Fruit fly (Drosophila melanogaster) whole organism, embryonic: ENCODE results near the gene Frmd5.

Source experiments
- BEAF-32 ChIP-seq: fragments of 200-800 bp; sonication (Bioruptor generic); optimal IDR thresholded peaks from 3 replicates; lab custom pipeline; 2017; ENCODE audit warnings: missing biosample characterization, missing genetic modification characterization, mild to moderate bottlenecking, moderate library complexity, missing genetic modification reagents
- CG10267 ChIP-seq: fragments of 200-800 bp; sonication (Bioruptor generic); optimal IDR thresholded peaks from 2 replicates; lab custom pipeline; 2018; ENCODE audit warnings: missing biosample characterization, mild to moderate bottlenecking, missing genetic modification characterization, moderate library complexity
- CG10979 ChIP-seq: fragments of 200-800 bp; sonication (Bioruptor generic); optimal IDR thresholded peaks from 2 replicates; lab custom pipeline; 2018; ENCODE audit warnings: missing biosample characterization, mild to moderate bottlenecking, missing genetic modification characterization, moderate library complexity
- CG11504 ChIP-seq: fragments of 200-800 bp; sonication (Bioruptor generic); optimal IDR thresholded peaks from 3 replicates; lab custom pipeline; 2019; ENCODE audit warnings: missing biosample characterization, mild to moderate bottlenecking, missing genetic modification characterization, moderate library complexity
- CG12104 ChIP-seq: fragments of 200-800 bp; sonication (Bioruptor generic); optimal IDR thresholded peaks from 3 replicates; lab custom pipeline; 2016; ENCODE audit warnings: missing biosample characterization, missing genetic modification characterization
- CG12942 ChIP-seq: fragments of 200-800 bp; sonication (Bioruptor generic); optimal IDR thresholded peaks from 3 replicates; lab custom pipeline; 2016; ENCODE audit warnings: missing biosample characterization, missing genetic modification characterization
- CG14710 ChIP-seq: fragments of 200-800 bp; sonication (Bioruptor generic); optimal IDR thresholded peaks from 3 replicates; lab custom pipeline; 2019; ENCODE audit warnings: missing biosample characterization, mild to moderate bottlenecking, missing genetic modification characterization, moderate library complexity
- CG14860 ChIP-seq: fragments of 200-800 bp; sonication (Bioruptor generic); IDR thresholded peaks from 3 replicates; pipeline ENCODE4 v1.3.6; 2022; ENCODE audit warnings: missing biosample characterization, missing genetic modification characterization; ENCODE audit not compliant: partially characterized antibody
- CG15479 ChIP-seq: fragments of 200-800 bp; sonication (Bioruptor generic); optimal IDR thresholded peaks from 3 replicates; lab custom pipeline; 2019; ENCODE audit warnings: missing biosample characterization, mild to moderate bottlenecking, missing genetic modification characterization, moderate library complexity
- CG16779 ChIP-seq: fragments of 200-800 bp; sonication (Bioruptor generic); IDR thresholded peaks from 2 replicates; pipeline ENCODE4 v1.3.6; 2022; ENCODE audit warnings: missing biosample characterization, missing genetic modification characterization
- CG17612 ChIP-seq: fragments of 200-800 bp; sonication (Bioruptor generic); IDR thresholded peaks from 2 replicates; pipeline ENCODE4 v1.3.6; 2022; ENCODE audit warnings: missing biosample characterization, missing genetic modification characterization
- CG1792 ChIP-seq: fragments of 200-800 bp; sonication (Bioruptor generic); optimal IDR thresholded peaks from 2 replicates; lab custom pipeline; 2016; ENCODE audit warnings: missing biosample characterization, missing genetic modification characterization
- CG2678 ChIP-seq: fragments of 200-800 bp; sonication (Bioruptor generic); optimal IDR thresholded peaks from 3 replicates; lab custom pipeline; 2019; ENCODE audit warnings: missing biosample characterization, mild to moderate bottlenecking, missing genetic modification characterization, moderate library complexity
- CG2712 ChIP-seq: fragments of 200-800 bp; optimal IDR thresholded peaks from 3 replicates; lab custom pipeline; 2019; ENCODE audit warnings: missing biosample characterization, mild to moderate bottlenecking, missing genetic modification characterization, moderate library complexity
- CG3163 ChIP-seq: fragments of 200-800 bp; sonication (Bioruptor generic); optimal IDR thresholded peaks from 3 replicates; lab custom pipeline; 2016; ENCODE audit warnings: missing biosample characterization, missing genetic modification characterization
- CG4707 ChIP-seq: fragments of 200-800 bp; sonication (Bioruptor generic); optimal IDR thresholded peaks from 2 replicates; lab custom pipeline; 2018; ENCODE audit warnings: missing biosample characterization, mild to moderate bottlenecking, missing genetic modification characterization, moderate library complexity
- CG6175 ChIP-seq: fragments of 200-800 bp; sonication (Bioruptor generic); IDR thresholded peaks from 3 replicates; pipeline ENCODE4 v1.3.6; 2022; ENCODE audit warnings: missing biosample characterization, missing genetic modification characterization
- CG6765 ChIP-seq: fragments of 200-800 bp; sonication (Bioruptor generic); optimal IDR thresholded peaks from 3 replicates; lab custom pipeline; 2017; ENCODE audit warnings: missing biosample characterization, mild to moderate bottlenecking, missing genetic modification characterization
- CG8281 ChIP-seq: fragments of 200-800 bp; sonication (Bioruptor generic); optimal IDR thresholded peaks from 2 replicates; lab custom pipeline; 2018; ENCODE audit warnings: missing biosample characterization, mild to moderate bottlenecking, missing genetic modification characterization, moderate library complexity
- CG8388 ChIP-seq: fragments of 200-800 bp; sonication (Bioruptor generic); optimal IDR thresholded peaks from 2 replicates; lab custom pipeline; 2019; ENCODE audit warnings: missing biosample characterization, mild to moderate bottlenecking, missing genetic modification characterization, moderate library complexity
- CHES-1-like ChIP-seq: fragments of 200-800 bp; sonication (Bioruptor generic); optimal IDR thresholded peaks from 2 replicates; lab custom pipeline; 2016; ENCODE audit warnings: missing biosample characterization, missing genetic modification characterization
- HmgD ChIP-seq: fragments of 200-800 bp; sonication (Bioruptor generic); optimal IDR thresholded peaks from 3 replicates; lab custom pipeline; 2016; ENCODE audit warnings: missing biosample characterization, missing genetic modification characterization
- Hr3 ChIP-seq: fragments of 200-800 bp; sonication (Bioruptor generic); optimal IDR thresholded peaks from 3 replicates; lab custom pipeline; 2016; ENCODE audit warnings: missing biosample characterization, missing genetic modification characterization
- MESR4 ChIP-seq: fragments of 200-800 bp; sonication (Bioruptor generic); optimal IDR thresholded peaks from 2 replicates; lab custom pipeline; 2018; ENCODE audit warnings: missing biosample characterization, mild to moderate bottlenecking, missing genetic modification characterization, moderate library complexity
- Pdp1 ChIP-seq, 2 experiments: fragments of 200-800 bp; sonication (Bioruptor generic); optimal IDR thresholded peaks; 3 replicates each; lab custom pipeline; 2016; ENCODE audit warnings: missing biosample characterization in 2 of 2, missing genetic modification characterization in 2 of 2, mild to moderate bottlenecking in 1 of 2, moderate library complexity in 1 of 2
- Side ChIP-seq: fragments of 200-800 bp; sonication (Bioruptor generic); optimal IDR thresholded peaks from 2 replicates; lab custom pipeline; 2016; ENCODE audit warnings: missing biosample characterization, missing genetic modification characterization
- Six4 ChIP-seq: fragments of 200-800 bp; sonication (Bioruptor generic); optimal IDR thresholded peaks from 2 replicates; lab custom pipeline; 2016; ENCODE audit warnings: missing biosample characterization, missing genetic modification characterization
- Xrp1 ChIP-seq: fragments of 200-800 bp; sonication (Bioruptor generic); IDR thresholded peaks from 2 replicates; pipeline ENCODE4 v1.3.6; 2022; ENCODE audit warnings: missing biosample characterization, missing genetic modification characterization
- abd-A ChIP-seq: fragments of 200-800 bp; sonication (Bioruptor generic); optimal IDR thresholded peaks from 3 replicates; lab custom pipeline; 2019; ENCODE audit warnings: missing biosample characterization, mild to moderate bottlenecking, missing genetic modification characterization, moderate library complexity
- aop ChIP-seq: fragments of 200-800 bp; sonication (Bioruptor generic); IDR thresholded peaks from 2 replicates; pipeline ENCODE4 v1.3.6; 2022; ENCODE audit warnings: missing biosample characterization, missing genetic modification characterization
- chn ChIP-seq: fragments of 200-800 bp; sonication (Bioruptor generic); optimal IDR thresholded peaks from 2 replicates; lab custom pipeline; 2016; ENCODE audit warnings: missing biosample characterization, missing genetic modification characterization
- corto ChIP-seq: fragments of 200-800 bp; sonication (Bioruptor generic); optimal IDR thresholded peaks from 2 replicates; lab custom pipeline; 2016; ENCODE audit warnings: missing biosample characterization, mild to moderate bottlenecking, missing genetic modification characterization, moderate library complexity
- emc ChIP-seq: fragments of 200-800 bp; sonication (Bioruptor generic); optimal IDR thresholded peaks from 2 replicates; lab custom pipeline; 2016; ENCODE audit warnings: missing biosample characterization, missing genetic modification characterization
- eve ChIP-seq, 2 experiments: fragments of >200 bp; optimal IDR thresholded peaks; 2 replicates each; lab custom pipeline; 2017; ENCODE audit warnings: missing biosample characterization in 2 of 2, missing genetic modification characterization in 2 of 2
- exex ChIP-seq: fragments of 200-800 bp; sonication (Bioruptor generic); optimal IDR thresholded peaks from 4 replicates; lab custom pipeline; 2018; ENCODE audit warnings: missing biosample characterization, mild to moderate bottlenecking, missing genetic modification characterization, moderate library complexity
- gsb-n ChIP-seq: fragments of 200-800 bp; sonication (Bioruptor generic); optimal IDR thresholded peaks from 3 replicates; lab custom pipeline; 2018; ENCODE audit warnings: missing biosample characterization, mild to moderate bottlenecking, missing genetic modification characterization
- ham ChIP-seq: fragments of 200-800 bp; sonication (Bioruptor generic); IDR thresholded peaks from 2 replicates; pipeline ENCODE4 v1.3.6; 2022; ENCODE audit warnings: missing biosample characterization, missing genetic modification characterization
- hb ChIP-seq: fragments of 200-800 bp; sonication (Bioruptor generic); IDR thresholded peaks from 3 replicates; pipeline ENCODE4 v1.3.6; 2022; ENCODE audit warnings: missing biosample characterization, missing genetic modification characterization; ENCODE audit not compliant: partially characterized antibody
- her ChIP-seq: fragments of 200-800 bp; sonication (Bioruptor generic); optimal IDR thresholded peaks from 2 replicates; lab custom pipeline; 2016; ENCODE audit warnings: missing biosample characterization, missing genetic modification characterization
- jing ChIP-seq: fragments of 200-800 bp; sonication (Bioruptor generic); optimal IDR thresholded peaks from 2 replicates; lab custom pipeline; 2018; ENCODE audit warnings: missing biosample characterization, mild to moderate bottlenecking, missing genetic modification characterization
- klu ChIP-seq: fragments of 200-800 bp; sonication (Bioruptor generic); IDR thresholded peaks from 2 replicates; pipeline ENCODE4 v1.3.6; 2022; ENCODE audit warnings: missing biosample characterization, missing genetic modification characterization
- pb ChIP-seq: fragments of 200-800 bp; sonication (Bioruptor generic); optimal IDR thresholded peaks from 3 replicates; lab custom pipeline; 2016; ENCODE audit warnings: missing biosample characterization, missing genetic modification characterization
- pzg ChIP-seq: fragments of 200-800 bp; sonication (Bioruptor generic); optimal IDR thresholded peaks from 3 replicates; lab custom pipeline; 2018; ENCODE audit warnings: missing biosample characterization, mild to moderate bottlenecking, missing genetic modification characterization, moderate library complexity
- sc ChIP-seq, 3 experiments: fragments of >200 bp in 2 of 3; fragments of 200-800 bp in 1 of 3; sonication (Bioruptor generic) in 1 of 3; optimal IDR thresholded peaks; 2 replicates in 2 of 3; 3 replicates in 1 of 3; lab custom pipeline; 2017; ENCODE audit warnings: mild to moderate bottlenecking in 1 of 3, missing biosample characterization in 1 of 3, missing genetic modification characterization in 1 of 3, missing genetic modification reagents in 1 of 3
- tap ChIP-seq: fragments of 200-800 bp; optimal IDR thresholded peaks from 3 replicates; lab custom pipeline; 2019; ENCODE audit warnings: missing biosample characterization, mild to moderate bottlenecking, missing genetic modification characterization, moderate library complexity
- tup ChIP-seq: fragments of 200-800 bp; sonication (Bioruptor generic); optimal IDR thresholded peaks from 2 replicates; lab custom pipeline; 2016; ENCODE audit warnings: missing biosample characterization, mild to moderate bottlenecking, missing genetic modification characterization, moderate library complexity
- unc-4 ChIP-seq: fragments of 200-800 bp; sonication (Bioruptor generic); IDR thresholded peaks from 2 replicates; pipeline ENCODE4 v1.3.6; 2022; ENCODE audit warnings: missing biosample characterization, missing genetic modification characterization; ENCODE audit not compliant: partially characterized antibody
- wor ChIP-seq: fragments of 200-800 bp; sonication (Bioruptor generic); IDR thresholded peaks from 2 replicates; pipeline ENCODE4 v1.3.6; 2022; ENCODE audit warnings: missing biosample characterization, missing genetic modification characterization
- zfh2 ChIP-seq: fragments of 200-800 bp; sonication (Bioruptor generic); optimal IDR thresholded peaks from 2 replicates; lab custom pipeline; 2016; ENCODE audit warnings: missing biosample characterization, missing genetic modification characterization

Gene Frmd5

dm6 chr2L:10339212-10339721, 5.0 kb upstream of the Frmd5 start, which contains the start of gene SamDC (continued):
- TF ChIP-seq CG8388 (peak; percentile 99), emc (GFP tag; lab: Kevin White, UChicago) (no peak), CG2712 (tag; lab: Kevin White, UChicago) (peak; percentile 53), BEAF-32 (peak; percentile 88), sc (optimal IDR thresholded peaks at IDR 0.05; lab: Kevin White, UChicago) (no peak), sc (GFP tag; optimal IDR thresholded peaks at IDR 0.05; lab: Kevin White, UChicago) (no peak), zfh2 (GFP tag; lab: Kevin White, UChicago) (peak; percentile 27), pzg (peak; percentile 88), hb (GFP tag; lab: Robert Waterston, UW) (peak; percentile 73; the same call in 2 of the 3 replicates), ham (no peak), CG10979 (tag; lab: Kevin White, UChicago) (peak; percentile 16), CG14710 (peak; percentile 47), Xrp1 (peak; percentile 32; the same call in 1 of the 2 replicates), eve (GFP tag; optimal IDR thresholded peaks at IDR 0.05; lab: Kevin White, UChicago) (peak in 1 of 2 experiments; percentile 7), Six4 (GFP tag; lab: Kevin White, UChicago) (no peak), aop (GFP tag; lab: Robert Waterston, UW) (no peak), pb (peak; percentile 39), Side (GFP tag; lab: Kevin White, UChicago) (peak; percentile 47), CG4707 (peak; percentile 8), jing (GFP tag; lab: Kevin White, UChicago) (no peak), abd-A (tag; lab: Kevin White, UChicago) (no peak), exex (no peak), CG6175 (GFP tag; lab: Robert Waterston, UW) (no peak), CG17612 (GFP tag; lab: Robert Waterston, UW) (no peak), her (peak; percentile 39), gsb-n (tag; lab: Kevin White, UChicago) (peak; percentile 24), CG2678 (tag; lab: Kevin White, UChicago) (peak; percentile 33), unc-4 (GFP tag; lab: Robert Waterston, UW) (peak; percentile 77), CG12104 (no peak), tap (tag; lab: Kevin White, UChicago) (no peak), CG10267 (peak; percentile 58), CG12942 (GFP tag; lab: Kevin White, UChicago) (peak; percentile 4), wor (GFP tag; lab: Robert Waterston, UW) (no peak), CG6765 (GFP tag; lab: Kevin White, UChicago) (peak; percentile 31), CG16779 (GFP tag; lab: Robert Waterston, UW) (no peak), MESR4 (peak; percentile 88), HmgD (peak; percentile 27), tup (GFP tag; lab: Kevin White, UChicago) (no peak), CG11504 (tag; lab: Kevin White, UChicago) (peak; percentile 73), chn (GFP tag; lab: Kevin White, UChicago) (peak; percentile 10), klu (GFP tag; lab: Robert Waterston, UW) (no peak), corto (GFP tag; lab: Kevin White, UChicago) (peak; percentile 19), CG8281 (tag; lab: Kevin White, UChicago) (no peak), CG1792 (GFP tag; lab: Kevin White, UChicago) (no peak), Hr3 (peak; percentile 37), CG3163 (GFP tag; lab: Kevin White, UChicago) (no peak), CG15479 (GFP tag; lab: Kevin White, UChicago) (no peak), CG14860 (peak; percentile 61), Pdp1 (GFP tag; optimal IDR thresholded peaks at IDR 0.05; lab: Kevin White, UChicago) (peak; percentile 2 to 82), CHES-1-like (GFP tag; lab: Kevin White, UChicago) (no peak)
